Fruit fly (Drosophila melanogaster) whole organism, embryonic: ENCODE measurements around the gene BNIP3.

Source experiments
- Aef1 ChIP-seq: fragments of 200-800 bp; sonication (Bioruptor generic); IDR thresholded peaks from 3 replicates; pipeline ENCODE4 v1.3.6; 2022; ENCODE audit warnings: missing biosample characterization, missing genetic modification characterization
- CG10431 ChIP-seq: fragments of 200-800 bp; sonication (Bioruptor generic); optimal IDR thresholded peaks from 3 replicates; lab custom pipeline; 2018; ENCODE audit warnings: missing biosample characterization, mild to moderate bottlenecking, missing genetic modification characterization
- CG10959 ChIP-seq: fragments of 200-800 bp; sonication (Bioruptor generic); IDR thresholded peaks from 2 replicates; pipeline ENCODE4 v1.3.6; 2022; ENCODE audit warnings: missing biosample characterization, missing genetic modification characterization
- CG12299 ChIP-seq: fragments of 200-800 bp; sonication (Bioruptor generic); optimal IDR thresholded peaks from 2 replicates; lab custom pipeline; 2018; ENCODE audit warnings: missing biosample characterization, mild to moderate bottlenecking, missing genetic modification characterization
- CG12391 ChIP-seq: fragments of 200-800 bp; sonication (Bioruptor generic); optimal IDR thresholded peaks from 3 replicates; lab custom pipeline; 2018; ENCODE audit warnings: missing biosample characterization, mild to moderate bottlenecking, missing genetic modification characterization, moderate library complexity
- CG13296 ChIP-seq: fragments of 200-800 bp; sonication (Bioruptor generic); optimal IDR thresholded peaks from 3 replicates; lab custom pipeline; 2018; ENCODE audit warnings: missing biosample characterization, mild to moderate bottlenecking, missing genetic modification characterization
- CG13775 ChIP-seq: fragments of 200-800 bp; sonication (Bioruptor generic); optimal IDR thresholded peaks from 3 replicates; lab custom pipeline; 2017; ENCODE audit warnings: missing biosample characterization, mild to moderate bottlenecking, missing genetic modification characterization
- CG14014 ChIP-seq: fragments of 200-800 bp; sonication (Bioruptor generic); IDR thresholded peaks from 2 replicates; pipeline ENCODE4 v1.3.6; 2022; ENCODE audit warnings: missing biosample characterization, missing genetic modification characterization
- CG14441 ChIP-seq: fragments of 200-800 bp; sonication (Bioruptor generic); IDR thresholded peaks from 2 replicates; pipeline ENCODE4 v1.3.6; 2022; ENCODE audit warnings: missing biosample characterization, missing genetic modification characterization
- CG15601 ChIP-seq: fragments of 200-800 bp; sonication (Bioruptor generic); optimal IDR thresholded peaks from 3 replicates; lab custom pipeline; 2019; ENCODE audit warnings: missing biosample characterization, mild to moderate bottlenecking, missing genetic modification characterization, moderate library complexity
- CG17186 ChIP-seq: fragments of 200-800 bp; sonication (Bioruptor generic); optimal IDR thresholded peaks from 3 replicates; lab custom pipeline; 2017; ENCODE audit warnings: missing biosample characterization, missing genetic modification reagents, missing genetic modification characterization
- CG32532 ChIP-seq: fragments of 200-800 bp; sonication (Bioruptor generic); IDR thresholded peaks from 2 replicates; pipeline ENCODE4 v1.3.6; 2022; ENCODE audit warnings: missing biosample characterization, missing genetic modification characterization
- CG32767 ChIP-seq: fragments of 200-800 bp; sonication (Bioruptor generic); IDR thresholded peaks from 2 replicates; pipeline ENCODE4 v1.3.6; 2022; ENCODE audit warnings: missing biosample characterization, missing genetic modification characterization
- CG8281 ChIP-seq: fragments of 200-800 bp; sonication (Bioruptor generic); optimal IDR thresholded peaks from 2 replicates; lab custom pipeline; 2018; ENCODE audit warnings: missing biosample characterization, mild to moderate bottlenecking, missing genetic modification characterization, moderate library complexity
- CTCF ChIP-seq: fragments of 200-800 bp; sonication (Bioruptor generic); optimal IDR thresholded peaks from 2 replicates; lab custom pipeline; 2017; ENCODE audit warnings: missing biosample characterization, mild to moderate bottlenecking, missing genetic modification characterization, moderate library complexity
- D19B ChIP-seq: fragments of 200-800 bp; sonication (Bioruptor generic); optimal IDR thresholded peaks from 2 replicates; lab custom pipeline; 2017; ENCODE audit warnings: missing biosample characterization, mild to moderate bottlenecking, missing genetic modification characterization
- NC2β ChIP-seq: fragments of 200-800 bp; sonication (Bioruptor generic); optimal IDR thresholded peaks from 2 replicates; lab custom pipeline; 2016; ENCODE audit warnings: missing biosample characterization, missing genetic modification characterization
- chinmo ChIP-seq: fragments of 200-800 bp; sonication (Bioruptor generic); IDR thresholded peaks from 4 replicates; pipeline ENCODE4 v1.3.6; 2022; ENCODE audit warnings: missing biosample characterization, missing genetic modification characterization; ENCODE audit not compliant: partially characterized antibody
- croc ChIP-seq: fragments of 200-800 bp; sonication (Bioruptor generic); conservative IDR thresholded peaks from 3 replicates; pipeline ENCODE4 v1.3.6; 2022; ENCODE audit warnings: missing biosample characterization, missing genetic modification characterization
- dmrt11E ChIP-seq: fragments of 200-800 bp; sonication (Bioruptor generic); optimal IDR thresholded peaks from 3 replicates; lab custom pipeline; 2018; ENCODE audit warnings: missing biosample characterization, mild to moderate bottlenecking, missing genetic modification characterization, moderate library complexity
- gt ChIP-seq: fragments of 200-800 bp; sonication (Bioruptor generic); IDR thresholded peaks from 2 replicates; pipeline ENCODE4 v1.3.6; 2022; ENCODE audit warnings: missing biosample characterization, missing genetic modification characterization
- insv ChIP-seq, 2 experiments: fragments of 200-800 bp; sonication (Bioruptor generic); optimal IDR thresholded peaks; 3 replicates each; lab custom pipeline; 2016 to 2018; ENCODE audit warnings: missing biosample characterization in 2 of 2, missing genetic modification characterization in 2 of 2
- lbe ChIP-seq: fragments of 200-800 bp; sonication (Bioruptor generic); optimal IDR thresholded peaks from 2 replicates; lab custom pipeline; 2016; ENCODE audit warnings: missing biosample characterization, mild to moderate bottlenecking, missing genetic modification characterization
- nerfin-2 ChIP-seq: fragments of 200-800 bp; sonication (Bioruptor generic); IDR thresholded peaks from 2 replicates; pipeline ENCODE4 v1.3.6; 2022; ENCODE audit warnings: missing biosample characterization, missing genetic modification characterization; ENCODE audit not compliant: partially characterized antibody
- pzg ChIP-seq: fragments of 200-800 bp; sonication (Bioruptor generic); optimal IDR thresholded peaks from 3 replicates; lab custom pipeline; 2018; ENCODE audit warnings: missing biosample characterization, mild to moderate bottlenecking, missing genetic modification characterization, moderate library complexity
- sisA ChIP-seq: fragments of 200-800 bp; sonication (Bioruptor generic); IDR thresholded peaks from 2 replicates; pipeline ENCODE4 v1.3.6; 2022; ENCODE audit warnings: missing biosample characterization, missing genetic modification characterization

BNIP3 gene

DNA sequence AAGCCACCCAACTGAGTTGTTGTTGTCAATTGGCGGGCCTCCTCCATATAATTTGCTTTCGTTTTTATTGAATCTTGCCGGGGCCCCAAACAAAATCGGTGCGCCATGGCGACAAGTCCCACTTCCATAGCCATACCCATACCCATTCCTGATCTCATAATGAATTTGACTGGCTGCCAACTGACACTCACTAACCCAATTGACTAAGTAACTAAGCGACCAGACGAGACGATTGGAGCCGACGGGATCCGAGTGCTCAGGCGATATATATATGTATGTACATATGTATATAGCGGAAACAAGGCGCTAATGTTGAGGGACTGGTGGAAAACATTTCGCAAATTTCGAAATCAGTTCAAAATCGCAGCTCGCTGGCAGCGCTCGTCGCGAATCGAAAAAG lies 52.6 kb downstream of the BNIP3 start, which contains the start of gene Tdh (continued):
- no peak for TF ChIP-seq CG8281
- no peak for TF ChIP-seq CG13296 (GFP tag; lab: Kevin White, UChicago)
- no peak for TF ChIP-seq CG17186 (GFP tag; lab: Kevin White, UChicago)
- no peak for TF ChIP-seq NC2β (GFP tag; lab: Kevin White, UChicago)

- TF ChIP-seq croc (GFP tag; lab: Robert Waterston, UW) (no peak), D19B (GFP tag; lab: Kevin White, UChicago) (no peak), CG13775 (GFP tag; lab: Kevin White, UChicago) (no peak), CG15601 (tag; lab: Kevin White, UChicago) (no peak), CG12299 (no peak), chinmo (GFP tag; lab: Robert Waterston, UW) (no peak), CG14014 (GFP tag; lab: Robert Waterston, UW) (no peak), insv (GFP tag; optimal IDR thresholded peaks at IDR 0.05; lab: Kevin White, UChicago) (no peak)
These were observed 53.3 kb downstream of the BNIP3 start, which contains the start of gene CG42764 for dm6 chr3L:20465941-20466340. CG42764 (minus strand) TSS chr3L:20466041.

DNA sequence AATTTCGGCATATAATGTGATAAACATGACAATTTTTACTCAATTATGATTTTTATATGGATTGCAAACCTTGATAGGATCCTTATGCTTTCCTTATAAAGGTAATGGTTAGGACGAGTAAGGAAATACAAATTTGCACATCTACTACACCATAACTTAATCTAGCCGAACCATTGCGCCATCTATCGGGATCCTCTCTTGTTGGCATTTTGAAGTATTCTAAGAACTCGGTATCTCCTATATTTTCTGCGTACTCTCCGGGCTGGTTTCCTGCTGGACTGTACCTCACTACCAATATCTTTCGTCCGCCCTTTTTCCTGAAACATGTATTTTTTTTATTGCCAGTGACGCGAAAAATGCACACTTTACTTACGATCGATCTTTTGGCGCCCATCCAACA lies 54.5 kb downstream of the BNIP3 start, which contains the start of gene atk:
Gene atk, minus strand, starts transcription at position 186 of the 400 bp plus-strand sequence.
- TF ChIP-seq CG32767 (GFP tag; lab: Robert Waterston, UW) (no peak), gt (GFP tag; lab: Robert Waterston, UW) (no peak), dmrt11E (tag; lab: Kevin White, UChicago) (no peak), lbe (GFP tag; lab: Kevin White, UChicago) (no peak), CG14441 (GFP tag; lab: Robert Waterston, UW) (no peak), nerfin-2 (GFP tag; lab: Robert Waterston, UW) (no peak), sisA (no peak), CG10431 (GFP tag; lab: Kevin White, UChicago) (no peak), CG12391 (tag; lab: Kevin White, UChicago) (no peak), pzg (GFP tag; lab: Kevin White, UChicago) (no peak), CG10959 (no peak), CG32532 (0 out of 2 replicates have a peak, but pooled peaks have one; percentile 1), Aef1 (GFP tag; lab: Robert Waterston, UW) (no peak), CTCF (GFP tag; lab: Kevin White, UChicago) (peak; percentile 65)
- TF ChIP-seq, all 482 proteins: peak for 2
